Worm (Caenorhabditis elegans): ENCODE data around the gene E02C12.12.
A peak's percentile ranks its signal among the peaks of the same experiment; 100 is the strongest.

ce11 chrV:9343629-9344624, 38.2 kb downstream of the E02C12.12 start, which contains the start of gene tos-1:
- peak; percentile 87 for TF ChIP-seq ztf-23 (GFP tag; IDR thresholded peaks at IDR 0.05)
- peak; percentile 90 for TF ChIP-seq flt-1 (GFP tag; IDR thresholded peaks at IDR 0.05)
- TF ChIP-seq cog-1 (tag; optimal IDR thresholded peaks at IDR 0.05): peak; percentile 100
- TF ChIP-seq T22C8.4 (GFP tag; IDR thresholded peaks at IDR 0.05): 0 out of 2 replicates have a peak, but pooled peaks have one; percentile 15
- peak; percentile 86; the same call in 1 of the 2 replicates for TF ChIP-seq ref-1 (GFP tag; conservative IDR thresholded peaks at IDR 0.05)
- no peak for TF ChIP-seq med-1 (GFP tag; optimal IDR thresholded peaks at IDR 0.05; ENCODE audit: insufficient read depth)
- TF ChIP-seq tab-1 (GFP tag; IDR thresholded peaks at IDR 0.05): no peak; the same call in 1 of the 2 replicates
